Worm (Caenorhabditis elegans) whole organism, L4 larva: ENCODE data around the gene W09G12.10.

Experiments
- ZK546.5 ChIP-seq, 2 experiments: sonication (generic microtip); optimal IDR thresholded peaks; 2 replicates each; lab custom pipeline; 2017; ENCODE audit warnings: missing biosample characterization in 2 of 2, missing genetic modification characterization in 2 of 2
- ama-1 ChIP-seq: fragments of 150-350 bp; optimal IDR thresholded peaks from 2 replicates; lab custom pipeline; 2014; ENCODE audit warnings: inconsistent platforms, mixed read lengths
- daf-19 ChIP-seq: fragments of 200-800 bp; sonication (Bioruptor generic); conservative IDR thresholded peaks from 2 replicates; pipeline ENCODE4 v1.3.6; 2022; ENCODE audit warnings: missing genetic modification characterization, missing compliant biosample characterization
- egl-43 ChIP-seq: fragments of 200-800 bp; sonication (Bioruptor generic); IDR thresholded peaks from 2 replicates; pipeline ENCODE4 v1.3.6; 2022; ENCODE audit warnings: missing genetic modification reagents, missing genetic modification characterization, missing compliant biosample characterization
- fos-1 ChIP-seq: fragments of 150-350 bp; optimal IDR thresholded peaks from 2 replicates; lab custom pipeline; 2014; ENCODE audit warnings: missing biosample characterization, missing genetic modification characterization
- hlh-30 ChIP-seq: sonication (generic microtip); optimal IDR thresholded peaks from 2 replicates; lab custom pipeline; 2017; ENCODE audit warnings: antibody characterized with exemption, mild to moderate bottlenecking, missing genetic modification characterization, missing compliant biosample characterization; ENCODE audit not compliant: insufficient read depth
- sdz-12 ChIP-seq: fragments of 200-800 bp; sonication (Bioruptor generic); optimal IDR thresholded peaks from 2 replicates; lab custom pipeline; 2018; ENCODE audit warnings: mild to moderate bottlenecking, missing genetic modification characterization, missing compliant biosample characterization
- skn-1 ChIP-seq: fragments of 150-350 bp; optimal IDR thresholded peaks from 2 replicates; lab custom pipeline; 2014; ENCODE audit warnings: missing biosample characterization, missing genetic modification characterization
- unc-130 ChIP-seq: sonication (generic microtip); optimal IDR thresholded peaks from 2 replicates; lab custom pipeline; 2016; ENCODE audit warnings: missing genetic modification reagents, missing genetic modification characterization, missing compliant biosample characterization
- unc-39 ChIP-seq: sonication (generic microtip); optimal IDR thresholded peaks from 2 replicates; lab custom pipeline; 2017; ENCODE audit warnings: missing biosample characterization, missing genetic modification characterization
- unc-62 ChIP-seq, 3 experiments: fragments of 150-350 bp in 1 of 3; sonication (generic microtip); optimal IDR thresholded peaks in 2 of 3; peaks in 1 of 3; 1 replicate in 1 of 3; 2 replicates in 2 of 3; lab custom pipeline; 2014 to 2017; ENCODE audit warnings: missing biosample characterization in 3 of 3, missing genetic modification characterization in 3 of 3, missing genetic modification reagents in 3 of 3, missing genotype in 1 of 3
- zfp-3 ChIP-seq: fragments of 200-800 bp; sonication (Bioruptor generic); conservative IDR thresholded peaks from 2 replicates; pipeline ENCODE4 v1.3.6; 2022; ENCODE audit warnings: missing genetic modification reagents, missing genetic modification characterization, missing compliant biosample characterization
- ztf-11 ChIP-seq: fragments of 150-350 bp; optimal IDR thresholded peaks from 2 replicates; lab custom pipeline; 2014; ENCODE audit warnings: missing biosample characterization, missing genetic modification characterization

ce11 chrIV:1209320-1209719, 11.8 kb downstream of the W09G12.10 start:
- no peak for TF ChIP-seq skn-1 (tag; lab: Kevin White, UChicago)
- TF ChIP-seq ZK546.5 (tag; optimal IDR thresholded peaks at IDR 0.05; lab: Kevin White, UChicago): no peak
- no peak for TF ChIP-seq zfp-3 (GFP tag; lab: Robert Waterston, UW)
- no peak for TF ChIP-seq ama-1 (lab: Kevin White, UChicago)
- TF ChIP-seq hlh-30 (tag; lab: Kevin White, UChicago): no peak
- no peak for TF ChIP-seq daf-19 (GFP tag; lab: Robert Waterston, UW)
- no peak for TF ChIP-seq unc-62 (GFP tag; optimal IDR thresholded peaks at IDR 0.05 in 1 of 2; lab: Kevin White, UChicago)
- no peak for TF ChIP-seq unc-62 (tag; optimal IDR thresholded peaks at IDR 0.05; lab: Kevin White, UChicago)
- TF ChIP-seq ztf-11 (tag; lab: Kevin White, UChicago): no peak
- TF ChIP-seq unc-39: no peak
- no peak for TF ChIP-seq fos-1 (tag; lab: Kevin White, UChicago)
- no peak for TF ChIP-seq egl-43 (GFP tag; lab: Robert Waterston, UW)
- TF ChIP-seq unc-130 (GFP tag; lab: Kevin White, UChicago): no peak
- no peak for TF ChIP-seq sdz-12 (GFP tag; lab: Kevin White, UChicago)
